Worm (Caenorhabditis elegans): Measurements from ENCODE around the gene sel-2.

The sel-2 gene

ce11 chrIII:4587177-4587576, 25.0 kb downstream of the sel-2 start, which contains the start of the genes F35G12.7 and smc-4 (continued):
- TF ChIP-seq ceh-82 (tag; optimal IDR thresholded peaks at IDR 0.05) (no peak), sma-9 (GFP tag; optimal IDR thresholded peaks at IDR 0.05) (peak; percentile 54), sma-9 (tag; optimal IDR thresholded peaks at IDR 0.05) (no peak), crh-2 (tag; optimal IDR thresholded peaks at IDR 0.05) (peak; percentile 37), sem-4 (tag; optimal IDR thresholded peaks at IDR 0.05) (no peak)

- no peak for TF ChIP-seq egl-27 (tag; optimal IDR thresholded peaks at IDR 0.05)
- no peak for TF ChIP-seq mdl-1 (tag; optimal IDR thresholded peaks at IDR 0.05)
- no peak for TF ChIP-seq unc-62 (GFP tag; optimal IDR thresholded peaks at IDR 0.05)
- no peak for TF ChIP-seq mbf-1 (tag; optimal IDR thresholded peaks at IDR 0.05)
Observed at ce11 chrIII:4584068-4584566, 28.1 kb downstream of the sel-2 start, which contains the start of gene F35G12.5. Gene F35G12.5, plus strand, starts transcription at chrIII:4584118.

ce11 chrIII:4581495-4581894, 30.7 kb downstream of the sel-2 start, which contains the start of gene F35G12.12:
Gene F35G12.12, plus strand, starts transcription at chrIII:4581795.
- no peak for TF ChIP-seq lin-39 (tag; optimal IDR thresholded peaks at IDR 0.05)
- no peak for TF ChIP-seq mab-5 (tag; optimal IDR thresholded peaks at IDR 0.05)
- TF ChIP-seq ztf-4 (tag; optimal IDR thresholded peaks at IDR 0.05), result no peak
- no peak for TF ChIP-seq alr-1 (tag; optimal IDR thresholded peaks at IDR 0.05)
- TF ChIP-seq aly-2 (tag; optimal IDR thresholded peaks at IDR 0.05), result no peak
- no peak for TF ChIP-seq nhr-11 (tag; optimal IDR thresholded peaks at IDR 0.05)
- TF ChIP-seq skn-1 (tag; optimal IDR thresholded peaks at IDR 0.05), result no peak
- TF ChIP-seq blmp-1 (tag; optimal IDR thresholded peaks at IDR 0.05; ENCODE audit: insufficient read depth), result no peak
- no peak for TF ChIP-seq nhr-12 (tag; optimal IDR thresholded peaks at IDR 0.05)
- no peak for TF ChIP-seq lsy-2 (tag; optimal IDR thresholded peaks at IDR 0.05)
- TF ChIP-seq mdl-1 (tag; optimal IDR thresholded peaks at IDR 0.05), result no peak
- TF ChIP-seq snpc-4 (tag; optimal IDR thresholded peaks at IDR 0.05), result no peak
- no peak for TF ChIP-seq C34F6.9 (tag; optimal IDR thresholded peaks at IDR 0.05)
- no peak for TF ChIP-seq peb-1 (tag; optimal IDR thresholded peaks at IDR 0.05)
- TF ChIP-seq nhr-77 (tag; optimal IDR thresholded peaks at IDR 0.05), result no peak
- TF ChIP-seq unc-39 (tag; optimal IDR thresholded peaks at IDR 0.05), result no peak
- TF ChIP-seq lin-13 (GFP tag; optimal IDR thresholded peaks at IDR 0.05), result no peak
- TF ChIP-seq sem-4 (tag; optimal IDR thresholded peaks at IDR 0.05), result no peak
- TF ChIP-seq lin-11 (tag; optimal IDR thresholded peaks at IDR 0.05), result no peak
- TF ChIP-seq sma-9 (GFP tag; optimal IDR thresholded peaks at IDR 0.05), result no peak
- TF ChIP-seq sma-9 (tag; optimal IDR thresholded peaks at IDR 0.05), result no peak

ce11 chrIII:4578385-4578903, 33.7 kb downstream of the sel-2 start, which contains the start of the genes sel-5 and wdr-48:
Gene sel-5, minus strand, starts transcription at chrIII:4578437.
Gene wdr-48, plus strand, starts transcription at chrIII:4578853.
- TF ChIP-seq lin-11 (tag; optimal IDR thresholded peaks at IDR 0.05), result peak; percentile 23
- peak; percentile 58 for TF ChIP-seq C34F6.9 (tag; optimal IDR thresholded peaks at IDR 0.05)
- TF ChIP-seq mab-5 (tag; optimal IDR thresholded peaks at IDR 0.05), result no peak
- TF ChIP-seq F13H6.1 (tag; optimal IDR thresholded peaks at IDR 0.05), result peak; percentile 42
- peak; percentile 4 for TF ChIP-seq gmeb-1 (tag; optimal IDR thresholded peaks at IDR 0.05)
- no peak for TF ChIP-seq egl-27 (tag; optimal IDR thresholded peaks at IDR 0.05)
- peak; percentile 70 for TF ChIP-seq unc-55 (GFP tag; optimal IDR thresholded peaks at IDR 0.05)
- no peak for TF ChIP-seq nhr-23 (tag; optimal IDR thresholded peaks at IDR 0.05)
- peak; percentile 26 for TF ChIP-seq crh-2 (tag; optimal IDR thresholded peaks at IDR 0.05)
- TF ChIP-seq sma-3 (GFP tag; optimal IDR thresholded peaks at IDR 0.05), result peak; percentile 10
- peak in 1 of 2 experiments; percentile 61 for TF ChIP-seq lsy-2 (tag; optimal IDR thresholded peaks at IDR 0.05)
- no peak for TF ChIP-seq elt-3 (tag; optimal IDR thresholded peaks at IDR 0.05)

- TF ChIP-seq Y55F3AM.14 (GFP tag; optimal IDR thresholded peaks at IDR 0.05), result peak; percentile 75
- peak; percentile 48 for TF ChIP-seq skn-1 (tag; optimal IDR thresholded peaks at IDR 0.05)
- TF ChIP-seq mdl-1 (tag; optimal IDR thresholded peaks at IDR 0.05), result no peak
- no peak for TF ChIP-seq unc-39 (tag; optimal IDR thresholded peaks at IDR 0.05)
- peak; percentile 83 for TF ChIP-seq unc-55 (GFP tag; optimal IDR thresholded peaks at IDR 0.05)
- TF ChIP-seq sma-9 (GFP tag; optimal IDR thresholded peaks at IDR 0.05), result peak; percentile 71
- no peak for TF ChIP-seq sma-9 (tag; optimal IDR thresholded peaks at IDR 0.05)
- TF ChIP-seq C34F6.9 (tag; optimal IDR thresholded peaks at IDR 0.05), result peak; percentile 78
- TF ChIP-seq mab-5 (tag; optimal IDR thresholded peaks at IDR 0.05), result peak; percentile 64
- TF ChIP-seq nhr-129 (tag; optimal IDR thresholded peaks at IDR 0.05), result peak; percentile 42
- TF ChIP-seq sem-4 (tag; optimal IDR thresholded peaks at IDR 0.05), result peak; percentile 39
- no peak for TF ChIP-seq ama-1 (optimal IDR thresholded peaks at IDR 0.05)
- TF ChIP-seq zag-1 (tag; optimal IDR thresholded peaks at IDR 0.05), result peak; percentile 11
- TF ChIP-seq nhr-25 (tag; optimal IDR thresholded peaks at IDR 0.05), result peak; percentile 56
- peak; percentile 33 for TF ChIP-seq fos-1 (tag; optimal IDR thresholded peaks at IDR 0.05)
- TF ChIP-seq sma-3 (GFP tag; optimal IDR thresholded peaks at IDR 0.05), result peak; percentile 78
- peak; percentile 81 for TF ChIP-seq F13H6.1 (tag; optimal IDR thresholded peaks at IDR 0.05)
- peak; percentile 74 for TF ChIP-seq lin-11 (tag; optimal IDR thresholded peaks at IDR 0.05)
- TF ChIP-seq ztf-4 (tag; optimal IDR thresholded peaks at IDR 0.05), result peak; percentile 32
- TF ChIP-seq lsy-2 (tag; optimal IDR thresholded peaks at IDR 0.05), result peak; percentile 36 to 77
- TF ChIP-seq ceh-16 (tag; optimal IDR thresholded peaks at IDR 0.05), result no peak
- TF ChIP-seq gmeb-1 (tag; optimal IDR thresholded peaks at IDR 0.05), result peak; percentile 70
- peak; percentile 69 for TF ChIP-seq lin-13 (GFP tag; optimal IDR thresholded peaks at IDR 0.05)
- TF ChIP-seq crh-2 (tag; optimal IDR thresholded peaks at IDR 0.05), result peak; percentile 21
- TF ChIP-seq alr-1 (tag; optimal IDR thresholded peaks at IDR 0.05), result no peak
- TF ChIP-seq nhr-21 (tag; optimal IDR thresholded peaks at IDR 0.05), result peak; percentile 15
- TF ChIP-seq nhr-10 (tag; optimal IDR thresholded peaks at IDR 0.05), result no peak
Observed at ce11 chrIII:4568455-4568854, 43.7 kb downstream of the sel-2 start, which contains the start of gene idhg-1. Gene idhg-1, plus strand, starts transcription at chrIII:4568797.

All from whole organism, L2 larva.